Fruit fly (Drosophila melanogaster): ENCODE measurements around the gene ERR.

ERR gene

DNA sequence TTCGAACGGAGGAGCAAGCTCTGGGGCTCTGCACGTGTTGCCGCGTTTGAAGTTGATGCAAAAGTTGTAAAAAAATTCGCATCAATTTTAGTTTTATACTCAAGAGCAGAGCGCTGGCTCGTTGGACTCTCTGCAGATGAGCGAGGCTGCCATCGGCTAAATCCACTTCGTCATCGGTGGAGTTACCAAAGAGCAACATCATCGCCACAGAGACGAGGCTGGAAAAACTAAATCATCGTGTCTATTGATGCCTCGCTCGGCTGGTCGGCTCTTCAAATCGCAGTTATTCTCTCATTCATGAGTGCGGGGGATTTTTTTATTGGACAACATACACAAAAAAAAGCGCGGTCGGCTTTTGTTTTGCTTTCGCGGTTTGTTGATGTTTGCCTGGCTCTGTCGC is 21.0 kb downstream of the ERR start, which contains the start of gene CG13675:
Gene CG13675 (minus strand): TSS at position 83 of the 400 bp plus-strand sequence.
- no peak for TF ChIP-seq CG6765 (GFP tag; optimal IDR thresholded peaks at IDR 0.05)
- TF ChIP-seq tin (GFP tag; optimal IDR thresholded peaks at IDR 0.05) = no peak
- no peak for TF ChIP-seq CG1603 (tag; optimal IDR thresholded peaks at IDR 0.05)
- no peak for TF ChIP-seq CG18011 (GFP tag; optimal IDR thresholded peaks at IDR 0.05)
- TF ChIP-seq slbo (GFP tag; IDR thresholded peaks at IDR 0.05) = no peak
- TF ChIP-seq Deaf1 (tag; optimal IDR thresholded peaks at IDR 0.05) = peak; percentile 67
- 0 out of 4 replicates have a peak, but pooled peaks have one; percentile 50 for TF ChIP-seq chinmo (GFP tag; IDR thresholded peaks at IDR 0.05; ENCODE audit: partially characterized antibody)
- peak; percentile 21 for TF ChIP-seq sens (GFP tag)
- no peak for TF ChIP-seq Side (GFP tag; optimal IDR thresholded peaks at IDR 0.05)
- no peak for TF ChIP-seq CG9215 (GFP tag; IDR thresholded peaks at IDR 0.05)

dm6 chr3L:8159724-8160422 is 26.6 kb downstream of the ERR start, which contains the start of gene CG43886:
Gene CG43886, minus strand, starts transcription at chr3L:8159774.
- TF ChIP-seq Mad (GFP tag; optimal IDR thresholded peaks at IDR 0.05) (no peak), CG3065 (GFP tag; optimal IDR thresholded peaks at IDR 0.05) (no peak), D19A (tag; optimal IDR thresholded peaks at IDR 0.05) (no peak), Ets65A (GFP tag) (peak; percentile 72), wek (GFP tag; optimal IDR thresholded peaks at IDR 0.05) (no peak), br (optimal IDR thresholded peaks at IDR 0.05) (no peak), CG31365 (tag; optimal IDR thresholded peaks at IDR 0.05) (peak; percentile 88), pfk (GFP tag; optimal IDR thresholded peaks at IDR 0.05) (no peak), Abd-B (GFP tag; optimal IDR thresholded peaks at IDR 0.05) (peak; percentile 60), CoRest (tag; optimal IDR thresholded peaks at IDR 0.05) (peak; percentile 21), CG7987 (GFP tag; optimal IDR thresholded peaks at IDR 0.05) (no peak), ro (GFP tag; IDR thresholded peaks at IDR 0.05) (no peak), crp (GFP tag; optimal IDR thresholded peaks at IDR 0.05) (peak in 1 of 2 experiments; percentile 8), Myb (GFP tag; optimal IDR thresholded peaks at IDR 0.05) (peak; percentile 99), stwl (tag; optimal IDR thresholded peaks at IDR 0.05) (no peak), CG3995 (GFP tag; optimal IDR thresholded peaks at IDR 0.05) (peak; percentile 6), Dp (GFP tag; optimal IDR thresholded peaks at IDR 0.05) (peak; percentile 41), pzg (GFP tag; optimal IDR thresholded peaks at IDR 0.05) (peak; percentile 21), CG17359 (tag; optimal IDR thresholded peaks at IDR 0.05) (no peak), CG4404 (GFP tag; IDR thresholded peaks at IDR 0.05) (no peak), CG18011 (GFP tag; optimal IDR thresholded peaks at IDR 0.05) (peak; percentile 96), abd-A (tag; optimal IDR thresholded peaks at IDR 0.05) (no peak), CG33557 (GFP tag; optimal IDR thresholded peaks at IDR 0.05) (no peak), CG1233 (GFP tag; optimal IDR thresholded peaks at IDR 0.05) (no peak), CG17912 (GFP tag; optimal IDR thresholded peaks at IDR 0.05) (no peak), vvl (GFP tag; IDR thresholded peaks at IDR 0.05) (peak; percentile 49; the same call in 1 of the 2 replicates), CG6813 (GFP tag; optimal IDR thresholded peaks at IDR 0.05) (no peak)

DNA sequence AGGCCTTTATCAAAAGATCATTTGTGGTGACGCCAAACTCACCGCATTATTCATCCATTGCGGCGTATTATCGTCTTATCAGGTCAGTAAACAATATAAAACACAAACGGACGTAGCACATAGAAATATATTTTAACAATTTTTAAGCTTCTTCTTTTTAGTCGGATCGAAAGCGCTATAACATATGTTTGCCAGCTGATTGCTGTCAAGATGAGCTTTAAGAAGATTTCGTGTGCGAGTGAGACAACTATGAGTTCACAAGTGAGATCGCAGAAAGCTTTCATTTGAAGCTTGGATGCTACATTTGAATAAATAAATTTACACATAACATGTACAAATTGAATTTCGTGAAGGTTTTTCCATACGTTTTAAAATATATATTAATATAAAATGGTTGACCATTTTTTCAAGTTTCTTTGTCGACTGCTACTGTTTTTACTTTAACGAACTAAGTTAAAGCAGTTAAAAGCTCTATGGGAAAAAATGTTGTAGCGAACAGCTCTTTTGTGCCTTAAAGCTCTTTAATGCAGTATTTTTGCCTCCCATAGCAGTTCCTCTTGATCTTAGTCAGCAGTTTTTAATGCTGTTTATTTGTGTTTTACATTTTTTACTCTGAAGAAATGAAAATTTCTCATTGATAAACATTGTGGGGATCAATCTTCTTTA is 27.6 kb downstream of the ERR start, which contains the start of gene CG42445:
Gene CG42445 (minus strand): TSS at position 186 of the 666 bp plus-strand sequence.
- TF ChIP-seq MBD-R2 (GFP tag; IDR thresholded peaks at IDR 0.05) (peak; percentile 35; the same call in 1 of the 2 replicates), chif (GFP tag; optimal IDR thresholded peaks at IDR 0.05) (no peak), bcd (GFP tag; optimal IDR thresholded peaks at IDR 0.05) (no peak), CG10565 (GFP tag; optimal IDR thresholded peaks at IDR 0.05) (no peak), CG17359 (tag; optimal IDR thresholded peaks at IDR 0.05) (no peak), unc-4 (GFP tag; IDR thresholded peaks at IDR 0.05; ENCODE audit: partially characterized antibody) (no peak), mirr (GFP tag; optimal IDR thresholded peaks at IDR 0.05) (no peak), H2.0 (GFP tag; IDR thresholded peaks at IDR 0.05) (no peak), CG34224 (GFP tag; IDR thresholded peaks at IDR 0.05; ENCODE audit: partially characterized antibody) (0 out of 3 replicates have a peak, but pooled peaks have one; percentile 18), CG3995 (GFP tag; optimal IDR thresholded peaks at IDR 0.05) (no peak), ranshi (GFP tag; IDR thresholded peaks at IDR 0.05) (no peak), Opbp (GFP tag; IDR thresholded peaks at IDR 0.05; ENCODE audit: partially characterized antibody) (no peak), CG3847 (GFP tag; IDR thresholded peaks at IDR 0.05) (no peak)

Measured in whole organism, embryonic.